Worm (Caenorhabditis elegans): ENCODE results near the gene gas-1.
A peak's percentile ranks its signal among the peaks of the same experiment; 100 is the strongest.

gas-1 gene

DNA sequence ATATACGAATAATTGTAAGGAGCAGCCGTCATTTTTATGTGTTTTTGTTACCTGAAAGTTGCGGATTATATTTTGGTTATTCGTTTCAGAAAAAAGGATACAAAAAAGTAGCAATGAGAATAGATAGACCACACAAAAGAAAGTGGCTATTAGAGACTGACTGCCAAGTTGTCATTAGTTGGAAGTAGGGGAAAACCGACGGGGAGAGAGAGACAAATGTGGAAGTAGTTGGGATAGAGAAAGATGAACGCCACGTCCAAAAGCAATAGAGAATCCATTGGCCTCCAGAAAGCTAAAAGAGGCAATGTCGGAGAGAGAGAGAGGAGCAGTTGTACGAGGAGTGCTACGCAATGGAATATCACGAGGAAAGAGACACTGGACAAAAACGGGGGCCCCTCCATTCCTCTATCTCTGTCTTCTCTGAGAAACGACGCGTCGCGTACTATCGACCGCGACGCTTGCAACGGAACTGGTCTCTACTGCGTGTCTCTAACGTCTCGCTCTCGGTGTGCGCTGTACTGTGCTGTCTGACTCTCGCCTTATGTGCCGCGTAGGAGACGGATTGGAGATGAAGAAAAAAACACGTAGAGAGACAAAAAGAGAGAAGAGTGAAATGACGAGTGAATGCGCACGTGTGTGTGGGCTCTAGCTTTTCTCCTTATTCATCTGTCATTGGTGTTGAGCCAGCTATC, 16.5 kb upstream of the gas-1 start, which contains the start of gene rab-14 (continued):
- TF ChIP-seq ceh-2 (tag; optimal IDR thresholded peaks at IDR 0.05) (no peak), fax-1 (tag; optimal IDR thresholded peaks at IDR 0.05) (no peak), ref-2 (tag; optimal IDR thresholded peaks at IDR 0.05) (peak; percentile 30), T23F11.4 (GFP tag; optimal IDR thresholded peaks at IDR 0.05) (no peak), C08G9.2 (tag; optimal IDR thresholded peaks at IDR 0.05) (no peak), pax-1 (tag; optimal IDR thresholded peaks at IDR 0.05) (no peak), che-1 (tag; optimal IDR thresholded peaks at IDR 0.05) (no peak), lim-6 (tag; optimal IDR thresholded peaks at IDR 0.05) (no peak), elt-2 (tag; optimal IDR thresholded peaks at IDR 0.05) (peak; percentile 16), ceh-48 (tag; optimal IDR thresholded peaks at IDR 0.05) (peak; percentile 28)

DNA sequence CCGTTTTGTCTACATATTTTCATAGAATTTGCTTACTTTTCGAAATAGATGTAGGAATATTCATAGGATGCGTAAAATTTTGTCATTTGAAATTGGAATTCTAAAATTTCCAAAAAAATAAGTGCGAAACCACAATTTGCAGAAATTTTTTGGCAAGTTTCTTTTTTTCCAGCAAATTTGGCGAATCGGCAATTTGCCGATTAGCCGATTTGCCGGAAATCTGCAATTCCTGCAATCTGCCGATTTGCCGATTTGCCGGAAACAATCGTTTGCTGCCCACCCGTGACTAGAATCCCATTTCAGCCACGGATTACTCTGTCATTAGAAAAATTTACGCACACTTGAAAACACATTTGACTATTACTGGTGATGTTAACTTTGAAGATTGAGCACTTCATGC, 14.0 kb upstream of the gas-1 start:
- TF ChIP-seq sdc-2 (tag; optimal IDR thresholded peaks at IDR 0.05) (no peak), ceh-24 (tag; optimal IDR thresholded peaks at IDR 0.05) (no peak), K09A11.1 (tag; optimal IDR thresholded peaks at IDR 0.05; ENCODE audit: insufficient read depth) (no peak), ceh-14 (tag; optimal IDR thresholded peaks at IDR 0.05) (no peak)

DNA sequence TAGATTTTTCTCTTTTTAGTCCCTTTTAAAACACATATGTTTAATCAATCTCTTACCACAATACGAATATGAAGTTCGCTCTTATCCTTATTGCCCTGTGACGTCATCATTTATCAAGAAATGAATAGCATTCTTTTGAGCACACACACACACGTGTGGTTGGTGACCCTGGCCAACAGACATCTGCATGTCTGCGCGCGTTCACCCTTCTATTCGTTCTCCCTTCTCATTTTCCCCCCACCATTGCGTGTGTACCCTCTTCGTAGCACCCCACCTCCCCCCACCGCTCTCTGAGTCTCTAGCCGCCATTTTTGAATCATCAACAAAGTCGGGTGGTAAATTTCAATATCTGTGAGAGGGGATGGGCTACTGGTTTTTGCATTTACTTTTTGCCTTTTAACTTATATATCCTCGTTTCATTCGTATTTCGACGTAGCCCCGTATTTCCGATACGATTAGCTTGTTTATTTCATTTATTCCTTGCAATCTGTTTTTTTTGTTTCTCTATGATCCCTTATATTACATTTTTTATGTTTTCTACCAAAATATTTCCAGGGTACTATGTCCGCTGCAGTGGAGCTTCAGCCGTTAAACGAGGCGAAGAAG, 10.4 kb upstream of the gas-1 start, which contains the start of gene ent-2:
TSS of gene ent-2 (plus strand) at position 556 of the 606 bp plus-strand sequence.
- TF ChIP-seq pat-9 (tag; optimal IDR thresholded peaks at IDR 0.05) (peak; percentile 6), unc-3 (GFP tag; conservative IDR thresholded peaks at IDR 0.05) (no peak), unc-3 (tag; optimal IDR thresholded peaks at IDR 0.05) (no peak), pha-4 (tag; optimal IDR thresholded peaks at IDR 0.05) (no peak), ceh-6 (GFP tag; optimal IDR thresholded peaks at IDR 0.05) (no peak), K09A11.1 (tag; optimal IDR thresholded peaks at IDR 0.05; ENCODE audit: insufficient read depth) (no peak), sox-4 (tag; optimal IDR thresholded peaks at IDR 0.05) (no peak), Y22D7AL.16 (tag; optimal IDR thresholded peaks at IDR 0.05) (no peak), eyg-1 (tag; optimal IDR thresholded peaks at IDR 0.05) (no peak), hlh-30 (tag; optimal IDR thresholded peaks at IDR 0.05; ENCODE audit: insufficient read depth) (peak; percentile 5), elt-2 (tag; optimal IDR thresholded peaks at IDR 0.05) (peak; percentile 51), ztf-16 (tag; optimal IDR thresholded peaks at IDR 0.05) (no peak), hlh-6 (tag; optimal IDR thresholded peaks at IDR 0.05) (no peak)

DNA sequence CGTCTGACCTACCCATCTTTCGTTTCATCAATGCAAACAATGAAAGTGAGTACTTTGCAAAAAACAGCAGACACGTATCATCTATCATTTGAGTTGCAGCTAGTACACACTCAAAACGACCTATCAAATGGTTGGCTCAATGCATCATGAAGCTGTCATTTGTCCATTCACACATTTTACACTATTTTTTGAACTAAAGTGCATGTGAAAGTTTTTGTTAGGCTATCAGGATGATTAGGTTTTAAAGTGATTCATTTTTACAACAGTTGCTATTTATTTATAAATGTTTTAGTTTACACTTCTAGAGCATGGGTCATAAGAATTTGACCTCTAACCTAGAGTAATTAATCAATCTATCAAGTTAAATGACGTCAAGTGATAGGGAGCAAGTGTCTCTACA, 9.7 kb upstream of the gas-1 start:
- TF ChIP-seq che-1 (tag; optimal IDR thresholded peaks at IDR 0.05) = no peak
- no peak for TF ChIP-seq K02D7.2 (tag; optimal IDR thresholded peaks at IDR 0.05)
- no peak for TF ChIP-seq nhr-232 (tag; optimal IDR thresholded peaks at IDR 0.05)
- TF ChIP-seq ceh-45 (GFP tag; IDR thresholded peaks at IDR 0.05) = no peak
- TF ChIP-seq hlh-15 (tag; optimal IDR thresholded peaks at IDR 0.05) = no peak
- no peak for TF ChIP-seq nhr-11 (tag; optimal IDR thresholded peaks at IDR 0.05)
- TF ChIP-seq ttx-3 (tag; optimal IDR thresholded peaks at IDR 0.05) = no peak
- no peak for TF ChIP-seq mec-3 (tag; optimal IDR thresholded peaks at IDR 0.05; ENCODE audit: borderline replicate concordance)
- no peak for TF ChIP-seq ceh-34 (tag; optimal IDR thresholded peaks at IDR 0.05)
